Fruit fly (Drosophila melanogaster): Measurements from ENCODE around the gene Ptp61F.

Gene Ptp61F

dm6 chr3L:1300076-1300635 is 174.9 kb downstream of the Ptp61F start (continued):
- TF ChIP-seq Hmx (GFP tag; optimal IDR thresholded peaks at IDR 0.05) (no peak), zfh2 (GFP tag; optimal IDR thresholded peaks at IDR 0.05) (no peak), pfk (GFP tag; optimal IDR thresholded peaks at IDR 0.05) (peak; percentile 1), ac (GFP tag; optimal IDR thresholded peaks at IDR 0.05) (peak; percentile 65), kah (GFP tag; optimal IDR thresholded peaks at IDR 0.05) (peak; percentile 57), C15 (GFP tag; IDR thresholded peaks at IDR 0.05) (peak; percentile 64; the same call in 1 of the 3 replicates), CG11723 (GFP tag; optimal IDR thresholded peaks at IDR 0.05) (peak; percentile 65), Six4 (GFP tag; optimal IDR thresholded peaks at IDR 0.05) (peak; percentile 80), Atf-2 (GFP tag; optimal IDR thresholded peaks at IDR 0.05) (peak; percentile 30), Ets97D (GFP tag; optimal IDR thresholded peaks at IDR 0.05) (peak; percentile 19), Bdp1 (GFP tag; optimal IDR thresholded peaks at IDR 0.05) (peak; percentile 12), CG4404 (GFP tag; IDR thresholded peaks at IDR 0.05) (peak; percentile 78), MBD-R2 (GFP tag; IDR thresholded peaks at IDR 0.05) (0 out of 2 replicates have a peak, but pooled peaks have one; percentile 46), CG7372 (GFP tag; IDR thresholded peaks at IDR 0.05) (peak; percentile 33; the same call in 1 of the 2 replicates), CG8388 (GFP tag; optimal IDR thresholded peaks at IDR 0.05) (peak; percentile 88), Elba2 (GFP tag; optimal IDR thresholded peaks at IDR 0.05) (no peak), twi (tag; optimal IDR thresholded peaks at IDR 0.05) (peak; percentile 96), luna (GFP tag; optimal IDR thresholded peaks at IDR 0.05) (no peak), caup (GFP tag; optimal IDR thresholded peaks at IDR 0.05; ENCODE audit: severe bottlenecking) (peak; percentile 77), CG10274 (GFP tag; optimal IDR thresholded peaks at IDR 0.05) (peak; percentile 37), ind (GFP tag; optimal IDR thresholded peaks at IDR 0.05) (peak; percentile 66), nerfin-1 (tag; optimal IDR thresholded peaks at IDR 0.05) (peak; percentile 78), cato (GFP tag; optimal IDR thresholded peaks at IDR 0.05; ENCODE audit: borderline replicate concordance) (peak; percentile 34), Vsx1 (GFP tag; optimal IDR thresholded peaks at IDR 0.05) (no peak), dysf (GFP tag; IDR thresholded peaks at IDR 0.05) (peak; percentile 79), H2.0 (GFP tag; IDR thresholded peaks at IDR 0.05) (peak; percentile 67), al (GFP tag; IDR thresholded peaks at IDR 0.05) (peak; percentile 63), CG4617 (GFP tag; optimal IDR thresholded peaks at IDR 0.05; ENCODE audit: borderline replicate concordance) (peak; percentile 61), CG14014 (GFP tag; IDR thresholded peaks at IDR 0.05) (peak; percentile 71), Neu2 (GFP tag; optimal IDR thresholded peaks at IDR 0.05; ENCODE audit: borderline replicate concordance) (no peak), CG8359 (GFP tag; optimal IDR thresholded peaks at IDR 0.05; ENCODE audit: borderline replicate concordance) (peak; percentile 62), Hsf (GFP tag; optimal IDR thresholded peaks at IDR 0.05) (peak; percentile 50), slou (GFP tag; optimal IDR thresholded peaks at IDR 0.05) (no peak), CG7786 (GFP tag; optimal IDR thresholded peaks at IDR 0.05) (peak; percentile 19), knrl (GFP tag; IDR thresholded peaks at IDR 0.05; ENCODE audit: partially characterized antibody) (no peak), CG32767 (GFP tag; IDR thresholded peaks at IDR 0.05) (no peak), crc (GFP tag; optimal IDR thresholded peaks at IDR 0.05) (no peak), zen2 (GFP tag; IDR thresholded peaks at IDR 0.05; ENCODE audit: partially characterized antibody) (no peak), Hr3 (GFP tag; optimal IDR thresholded peaks at IDR 0.05) (peak; percentile 74), CG17359 (tag; optimal IDR thresholded peaks at IDR 0.05) (peak; percentile 87), Hr39 (optimal IDR thresholded peaks at IDR 0.05) (no peak), onecut (GFP tag; IDR thresholded peaks at IDR 0.05) (peak; percentile 64), ham (GFP tag; IDR thresholded peaks at IDR 0.05) (no peak), NK7.1 (GFP tag; optimal IDR thresholded peaks at IDR 0.05) (no peak), CG3995 (GFP tag; optimal IDR thresholded peaks at IDR 0.05) (no peak), grn (GFP tag; optimal IDR thresholded peaks at IDR 0.05) (peak; percentile 80), BtbVII (GFP tag; optimal IDR thresholded peaks at IDR 0.05) (peak; percentile 88), gfzf (GFP tag; optimal IDR thresholded peaks at IDR 0.05) (no peak), fd3F (GFP tag; optimal IDR thresholded peaks at IDR 0.05) (peak; percentile 29), gsb-n (tag; optimal IDR thresholded peaks at IDR 0.05) (peak; percentile 89), CG11398 (GFP tag; optimal IDR thresholded peaks at IDR 0.05) (no peak)

All from whole organism, embryonic.